Worm (Caenorhabditis elegans) whole organism, L3 larva: ENCODE data around the gene mltn-11.

ENCODE experiments used
- R02D3.7 ChIP-seq: fragments of 150-350 bp; optimal IDR thresholded peaks from 2 replicates; lab custom pipeline; 2014; ENCODE audit warnings: missing biosample characterization, missing genetic modification characterization
- ZK546.5 ChIP-seq: sonication (generic microtip); optimal IDR thresholded peaks from 2 replicates; lab custom pipeline; 2017; ENCODE audit warnings: missing biosample characterization, missing genetic modification characterization
- aly-2 ChIP-seq: fragments of 150-350 bp; optimal IDR thresholded peaks from 2 replicates; lab custom pipeline; 2014; ENCODE audit warnings: missing biosample characterization, missing genetic modification characterization
- ama-1 ChIP-seq: fragments of 150-350 bp; optimal IDR thresholded peaks from 2 replicates; lab custom pipeline; 2018
- ceh-16 ChIP-seq: sonication (generic microtip); optimal IDR thresholded peaks from 2 replicates; lab custom pipeline; 2017; ENCODE audit warnings: missing biosample characterization, missing genetic modification characterization
- ceh-28 ChIP-seq: fragments of 150-350 bp; optimal IDR thresholded peaks from 2 replicates; lab custom pipeline; 2014; ENCODE audit warnings: missing biosample characterization, missing genetic modification reagents, missing genetic modification characterization
- ceh-82 ChIP-seq: fragments of 150-350 bp; optimal IDR thresholded peaks from 2 replicates; lab custom pipeline; 2014; ENCODE audit warnings: missing biosample characterization, missing genetic modification characterization
- ceh-9 ChIP-seq: sonication (generic microtip); optimal IDR thresholded peaks from 2 replicates; lab custom pipeline; 2018; ENCODE audit warnings: missing biosample characterization, missing genetic modification characterization
- daf-12 ChIP-seq: fragments of 150-350 bp; optimal IDR thresholded peaks from 2 replicates; lab custom pipeline; 2014; ENCODE audit warnings: missing biosample characterization, missing genetic modification reagents, missing genetic modification characterization
- egl-27 ChIP-seq: sonication (generic microtip); optimal IDR thresholded peaks from 4 replicates; lab custom pipeline; 2017; ENCODE audit warnings: missing biosample characterization, missing genetic modification reagents, missing genetic modification characterization
- elt-1 ChIP-seq: fragments of 150-350 bp; optimal IDR thresholded peaks from 2 replicates; lab custom pipeline; 2014; ENCODE audit warnings: missing biosample characterization, missing genetic modification characterization
- elt-2 ChIP-seq: sonication (generic microtip); optimal IDR thresholded peaks from 2 replicates; lab custom pipeline; 2016; ENCODE audit warnings: missing genetic modification reagents, mild to moderate bottlenecking, missing genetic modification characterization, missing compliant biosample characterization
- elt-3 ChIP-seq, 3 experiments: fragments of 150-350 bp in 1 of 3; sonication (generic microtip) in 2 of 3; optimal IDR thresholded peaks; 2 replicates in 2 of 3; 4 replicates in 1 of 3; lab custom pipeline; 2014 to 2017; ENCODE audit warnings: missing biosample characterization in 3 of 3, missing genetic modification characterization in 3 of 3
- eor-1 ChIP-seq, 2 experiments: fragments of 150-350 bp; optimal IDR thresholded peaks; 2 replicates each; lab custom pipeline; 2014 to 2018; ENCODE audit warnings: missing biosample characterization in 2 of 2, missing genetic modification characterization in 2 of 2
- fkh-10 ChIP-seq: sonication (generic microtip); optimal IDR thresholded peaks from 2 replicates; lab custom pipeline; 2017; ENCODE audit warnings: missing biosample characterization, missing genetic modification reagents, missing genetic modification characterization
- fkh-2 ChIP-seq: fragments of 150-350 bp; optimal IDR thresholded peaks from 2 replicates; lab custom pipeline; 2014; ENCODE audit warnings: missing biosample characterization, missing genetic modification reagents, missing genetic modification characterization
- fos-1 ChIP-seq: fragments of 150-350 bp; optimal IDR thresholded peaks from 2 replicates; lab custom pipeline; 2014; ENCODE audit warnings: missing biosample characterization, missing genetic modification characterization
- lin-15B ChIP-seq: fragments of 150-350 bp; optimal IDR thresholded peaks from 2 replicates; lab custom pipeline; 2014; ENCODE audit warnings: missing biosample characterization, missing genetic modification characterization
- lin-39 ChIP-seq: fragments of 150-350 bp; optimal IDR thresholded peaks from 2 replicates; lab custom pipeline; 2018; ENCODE audit warnings: missing biosample characterization, missing genetic modification reagents, missing genetic modification characterization
- lsy-12 ChIP-seq: sonication (generic microtip); optimal IDR thresholded peaks from 2 replicates; lab custom pipeline; 2016; ENCODE audit warnings: mild to moderate bottlenecking, missing genetic modification characterization, missing compliant biosample characterization
- mdl-1 ChIP-seq: fragments of 150-350 bp; optimal IDR thresholded peaks from 2 replicates; lab custom pipeline; 2014; ENCODE audit warnings: missing biosample characterization, missing genetic modification characterization
- mml-1 ChIP-seq: fragments of 150-350 bp; sonication (generic microtip); optimal IDR thresholded peaks from 3 replicates; lab custom pipeline; 2014; ENCODE audit warnings: missing biosample characterization, missing genetic modification characterization
- nfya-1 ChIP-seq: sonication (generic microtip); optimal IDR thresholded peaks from 2 replicates; lab custom pipeline; 2017; ENCODE audit warnings: missing genetic modification characterization, mild to moderate bottlenecking, missing compliant biosample characterization, antibody characterized with exemption, moderate library complexity; ENCODE audit not compliant: insufficient read depth
- nhr-11 ChIP-seq: fragments of 150-350 bp; optimal IDR thresholded peaks from 2 replicates; lab custom pipeline; 2014; ENCODE audit warnings: missing biosample characterization, missing genetic modification characterization
- nhr-12 ChIP-seq: fragments of 150-350 bp; optimal IDR thresholded peaks from 2 replicates; lab custom pipeline; 2014; ENCODE audit warnings: missing biosample characterization, missing genetic modification characterization
- nhr-237 ChIP-seq: fragments of 150-350 bp; optimal IDR thresholded peaks from 2 replicates; lab custom pipeline; 2014; ENCODE audit warnings: missing biosample characterization, missing genetic modification characterization
- nhr-25 ChIP-seq: sonication (generic microtip); optimal IDR thresholded peaks from 2 replicates; lab custom pipeline; 2017; ENCODE audit warnings: missing biosample characterization, missing genetic modification characterization
- nhr-28 ChIP-seq: fragments of 150-350 bp; optimal IDR thresholded peaks from 2 replicates; lab custom pipeline; 2014; ENCODE audit warnings: missing biosample characterization, missing genetic modification characterization
- nhr-43 ChIP-seq: sonication (generic microtip); optimal IDR thresholded peaks from 2 replicates; lab custom pipeline; 2016; ENCODE audit warnings: mild to moderate bottlenecking, missing genetic modification characterization, missing compliant biosample characterization; ENCODE audit not compliant: poor library complexity, severe bottlenecking
- nhr-67 ChIP-seq: fragments of 150-350 bp; optimal IDR thresholded peaks from 2 replicates; lab custom pipeline; 2014; ENCODE audit warnings: missing biosample characterization, missing genetic modification characterization
- pha-4 ChIP-seq: fragments of 150-350 bp; optimal IDR thresholded peaks from 2 replicates; lab custom pipeline; 2014; ENCODE audit warnings: missing biosample characterization, missing genetic modification reagents, missing genetic modification characterization
- pqm-1 ChIP-seq: fragments of 150-350 bp; optimal IDR thresholded peaks from 2 replicates; lab custom pipeline; 2017; ENCODE audit warnings: missing biosample characterization, missing genetic modification characterization, inconsistent platforms
- sea-2 ChIP-seq: fragments of 150-350 bp; sonication (generic microtip); optimal IDR thresholded peaks from 4 replicates; lab custom pipeline; 2014; ENCODE audit warnings: missing biosample characterization, missing genetic modification reagents, missing genetic modification characterization
- snpc-4 ChIP-seq: fragments of 150-350 bp; optimal IDR thresholded peaks from 2 replicates; lab custom pipeline; 2014; ENCODE audit warnings: missing biosample characterization, missing genetic modification characterization
- tbx-2 ChIP-seq: sonication (generic microtip); optimal IDR thresholded peaks from 2 replicates; lab custom pipeline; 2016; ENCODE audit warnings: mild to moderate bottlenecking, missing genetic modification characterization, missing compliant biosample characterization
- unc-39 ChIP-seq: sonication (generic microtip); optimal IDR thresholded peaks from 4 replicates; lab custom pipeline; 2017; ENCODE audit warnings: missing biosample characterization, missing genetic modification characterization
- unc-62 ChIP-seq: fragments of 150-350 bp; sonication (generic microtip); optimal IDR thresholded peaks from 4 replicates; lab custom pipeline; 2014; ENCODE audit warnings: missing biosample characterization, missing genetic modification reagents, missing genetic modification characterization
- zag-1 ChIP-seq: fragments of 150-350 bp; optimal IDR thresholded peaks from 2 replicates; lab custom pipeline; 2014; ENCODE audit warnings: missing biosample characterization, missing genetic modification characterization
- ztf-11 ChIP-seq: fragments of 150-350 bp; optimal IDR thresholded peaks from 2 replicates; lab custom pipeline; 2014; ENCODE audit warnings: missing biosample characterization, missing genetic modification characterization
- ztf-4 ChIP-seq: fragments of 150-350 bp; optimal IDR thresholded peaks from 2 replicates; lab custom pipeline; 2014; ENCODE audit warnings: missing biosample characterization, missing genetic modification characterization

Gene mltn-11

ce11 chrV:16674399-16674798 lies 38.4 kb downstream of the mltn-11 start:
- TF ChIP-seq ZK546.5 (tag; lab: Kevin White, UChicago) (no peak), ceh-82 (tag; lab: Kevin White, UChicago) (no peak), lsy-12 (no peak), eor-1 (tag; optimal IDR thresholded peaks at IDR 0.05; lab: Kevin White, UChicago) (no peak), ceh-28 (no peak), nhr-67 (no peak), zag-1 (tag; lab: Kevin White, UChicago) (no peak), nfya-1 (tag; lab: Kevin White, UChicago) (no peak), ceh-16 (tag; lab: Kevin White, UChicago) (no peak), unc-62 (GFP tag; lab: Kevin White, UChicago) (no peak), R02D3.7 (tag; lab: Kevin White, UChicago) (no peak), pqm-1 (no peak), tbx-2 (tag; lab: Kevin White, UChicago) (no peak)

DNA sequence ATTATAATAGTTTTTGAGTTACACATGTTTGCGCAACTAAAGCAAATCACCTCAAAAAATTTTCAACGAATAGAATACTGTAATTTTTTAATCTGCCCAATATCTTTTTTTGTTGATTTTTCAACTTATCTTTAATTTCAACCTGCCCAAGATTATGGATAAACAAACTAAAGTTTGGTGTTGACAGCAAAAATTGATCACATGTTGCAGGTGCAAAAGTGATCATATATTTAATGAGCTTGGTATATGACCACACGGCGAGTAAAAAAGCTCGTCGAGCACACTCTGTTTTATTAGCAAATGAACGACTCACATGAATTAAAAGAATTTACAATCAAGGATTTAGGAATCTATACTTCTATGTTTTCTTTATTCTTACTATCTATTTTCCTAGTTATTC lies 39.6 kb downstream of the mltn-11 start, which contains the start of gene srz-1:
srz-1 (plus strand) TSS at position 301 of the 400 bp plus-strand sequence.
- no peak for TF ChIP-seq nhr-11 (tag; lab: Kevin White, UChicago)

- no peak for TF ChIP-seq nhr-237 (tag; lab: Kevin White, UChicago)
- TF ChIP-seq lin-15B (tag; lab: Kevin White, UChicago), result no peak
- TF ChIP-seq unc-62 (GFP tag; lab: Kevin White, UChicago), result no peak
- no peak for TF ChIP-seq ztf-4 (tag; lab: Kevin White, UChicago)
Measured at ce11 chrV:16679237-16679636, 43.3 kb downstream of the mltn-11 start, which contains the start of gene srz-103. TSS of gene srz-103 (minus strand) at chrV:16679337.

DNA sequence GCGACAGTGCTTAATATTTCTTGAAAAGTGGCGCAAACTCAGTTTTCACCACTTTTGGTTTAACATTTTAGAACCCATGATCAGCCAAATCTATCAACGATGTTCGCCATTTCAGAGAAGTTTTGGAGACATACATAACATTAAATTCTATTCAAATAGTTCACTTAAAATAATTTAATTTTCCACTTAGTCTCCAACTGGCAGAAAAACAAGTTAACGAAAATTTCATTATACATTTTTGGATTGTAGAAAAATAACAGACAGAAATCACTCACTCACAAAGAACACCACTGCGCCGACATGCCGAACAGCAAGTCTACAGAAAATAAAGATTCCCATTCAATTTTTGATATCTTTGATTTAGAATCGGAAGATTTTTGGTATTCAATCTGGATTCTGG lies 44.0 kb downstream of the mltn-11 start, which contains the start of gene srw-44:
srw-44 (plus strand) TSS at position 301 of the 400 bp plus-strand sequence.
- TF ChIP-seq nhr-43 (tag; lab: Kevin White, UChicago), result no peak
- TF ChIP-seq unc-39, result no peak
- TF ChIP-seq ceh-16 (tag; lab: Kevin White, UChicago), result no peak
- no peak for TF ChIP-seq snpc-4 (tag; lab: Kevin White, UChicago)
- no peak for TF ChIP-seq ZK546.5 (tag; lab: Kevin White, UChicago)
- TF ChIP-seq ztf-4 (tag; lab: Kevin White, UChicago), result no peak
- no peak for TF ChIP-seq tbx-2 (tag; lab: Kevin White, UChicago)
- TF ChIP-seq ceh-9 (tag; lab: Kevin White, UChicago), result no peak
- TF ChIP-seq egl-27 (tag; lab: Kevin White, UChicago), result no peak
- TF ChIP-seq nhr-28, result no peak

ce11 chrV:16682886-16683285 lies 46.9 kb downstream of the mltn-11 start, which contains the start of gene srw-36:
TSS of gene srw-36 (plus strand) at chrV:16683186.
- no peak for TF ChIP-seq ztf-11 (tag; lab: Kevin White, UChicago)
- TF ChIP-seq nfya-1 (tag; lab: Kevin White, UChicago), result no peak
- TF ChIP-seq lsy-12, result no peak
- no peak for TF ChIP-seq nhr-43 (tag; lab: Kevin White, UChicago)
- TF ChIP-seq fkh-10, result no peak
- no peak for TF ChIP-seq nhr-25
- no peak for TF ChIP-seq sea-2 (GFP tag; lab: Kevin White, UChicago)
- TF ChIP-seq ceh-28, result no peak
- no peak for TF ChIP-seq nhr-67
- no peak for TF ChIP-seq mdl-1 (tag; lab: Kevin White, UChicago)
- TF ChIP-seq, all 47 proteins: peak for 0

DNA sequence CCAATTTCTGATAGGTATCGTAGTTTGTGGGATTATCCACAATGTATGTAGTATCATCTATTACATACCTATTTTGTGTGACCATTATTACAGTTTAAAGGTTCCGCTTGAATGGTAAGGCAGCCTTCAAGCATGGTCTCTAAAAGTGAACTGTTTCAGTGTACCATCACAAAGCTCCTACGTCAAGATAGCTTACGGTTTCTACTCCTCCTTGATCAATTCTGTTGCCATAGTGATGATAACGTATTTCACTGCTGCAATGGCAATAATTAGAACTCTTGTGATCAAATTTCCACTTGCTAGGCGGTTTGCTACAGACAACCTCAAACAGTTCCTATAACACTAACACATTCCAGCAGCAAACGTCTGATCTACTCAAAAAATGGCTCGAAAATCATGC lies 47.4 kb downstream of the mltn-11 start:
- TF ChIP-seq elt-3 (tag; optimal IDR thresholded peaks at IDR 0.05; lab: Kevin White, UChicago) (no peak), nhr-11 (tag; lab: Kevin White, UChicago) (no peak), zag-1 (tag; lab: Kevin White, UChicago) (no peak), ama-1 (lab: Kevin White, UChicago) (no peak), ceh-28 (no peak), daf-12 (tag; lab: Kevin White, UChicago) (no peak), nhr-12 (no peak), aly-2 (tag; lab: Kevin White, UChicago) (no peak), fos-1 (tag; lab: Kevin White, UChicago) (no peak), snpc-4 (tag; lab: Kevin White, UChicago) (no peak), tbx-2 (tag; lab: Kevin White, UChicago) (no peak), lin-39 (tag; lab: Kevin White, UChicago) (no peak), fkh-2 (tag; lab: Kevin White, UChicago) (no peak), mml-1 (tag; lab: Kevin White, UChicago) (no peak), ceh-9 (tag; lab: Kevin White, UChicago) (no peak), elt-2 (tag; lab: Kevin White, UChicago) (no peak), pqm-1 (no peak), elt-1 (tag; lab: Kevin White, UChicago) (no peak), pha-4 (tag; lab: Kevin White, UChicago) (no peak), ceh-16 (tag; lab: Kevin White, UChicago) (no peak)
- TF ChIP-seq, all 47 proteins: peak for 0
